Fruit fly (Drosophila melanogaster) whole organism: Measurements from ENCODE around the gene Ccz1.

Source experiments
- Dll ChIP-seq: fragments of >200 bp; optimal IDR thresholded peaks from 2 replicates; lab custom pipeline; 2017
- pan ChIP-seq: fragments of >200 bp; optimal IDR thresholded peaks from 2 replicates; lab custom pipeline; 2017
- psq ChIP-seq: fragments of >200 bp; optimal IDR thresholded peaks from 2 replicates; lab custom pipeline; 2017
- usp ChIP-seq: fragments of >200 bp; optimal IDR thresholded peaks from 2 replicates; lab custom pipeline; 2017; ENCODE audit warnings: missing biosample characterization, missing genetic modification characterization, mixed read lengths

DNA sequence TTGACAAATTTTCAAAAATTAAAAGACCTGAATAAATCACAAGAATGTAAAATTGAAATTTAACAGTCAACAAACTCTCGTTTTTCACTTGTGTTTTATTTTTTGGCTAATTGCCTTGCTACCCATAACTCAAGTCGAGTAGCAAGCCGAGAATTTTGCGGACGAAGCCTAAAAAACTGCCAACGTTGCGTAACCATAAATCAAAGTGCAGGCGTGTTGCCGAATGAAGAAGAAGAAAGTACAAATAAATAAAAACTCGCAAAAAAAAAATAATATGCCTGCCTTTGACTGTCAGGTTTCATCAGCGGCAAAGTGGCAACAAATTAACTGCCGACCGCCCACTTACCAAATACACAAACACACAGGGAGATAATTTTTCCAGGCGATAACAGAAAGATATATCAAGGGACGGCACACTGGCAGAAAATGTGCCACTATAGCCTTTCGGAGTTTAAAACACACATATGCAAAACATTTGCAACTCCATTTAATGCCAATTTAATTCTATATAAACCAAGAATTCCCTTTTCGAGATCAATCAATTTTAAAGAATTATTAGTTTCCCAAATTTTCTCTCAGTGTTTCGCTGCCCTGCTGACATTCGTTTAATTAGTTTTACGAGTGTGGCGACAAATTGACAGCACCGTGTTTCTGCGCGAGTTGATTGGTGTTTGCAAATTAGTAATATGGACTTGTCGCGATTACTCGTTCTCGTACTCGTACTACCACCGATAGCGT lies 29.4 kb upstream of the Ccz1 start:
- no peak for TF ChIP-seq psq (lab: Kevin White, UChicago)
- no peak for TF ChIP-seq Dll (lab: Kevin White, UChicago)
- no peak for TF ChIP-seq usp (GFP tag; lab: Kevin White, UChicago)
- no peak for TF ChIP-seq pan (lab: Kevin White, UChicago)
